Fruit fly (Drosophila melanogaster) whole organism, embryonic: ENCODE data around the gene Actn.
A peak's percentile ranks its signal among the peaks of the same experiment; 100 is the strongest.

Experiments
- Adf1 ChIP-seq: fragments of 200-800 bp; sonication (Bioruptor generic); IDR thresholded peaks from 2 replicates; pipeline ENCODE4 v1.3.6; 2022; ENCODE audit warnings: missing biosample characterization, missing genetic modification characterization
- Atf-2 ChIP-seq: fragments of 200-800 bp; sonication (Bioruptor generic); optimal IDR thresholded peaks from 2 replicates; lab custom pipeline; 2016; ENCODE audit warnings: missing biosample characterization, missing genetic modification characterization
- Awh ChIP-seq: fragments of 200-800 bp; sonication (Bioruptor generic); IDR thresholded peaks from 2 replicates; pipeline ENCODE4, ENCODE4 v1.3.6; 2022; ENCODE audit warnings: missing biosample characterization, missing genetic modification characterization
- BtbVII ChIP-seq: fragments of 200-800 bp; sonication (Bioruptor generic); optimal IDR thresholded peaks from 3 replicates; lab custom pipeline; 2017; ENCODE audit warnings: missing biosample characterization, mild to moderate bottlenecking, missing genetic modification characterization
- Bteb2 ChIP-seq: fragments of 200-800 bp; sonication (Bioruptor generic); optimal IDR thresholded peaks from 2 replicates; lab custom pipeline; 2016; ENCODE audit warnings: missing biosample characterization, missing genetic modification characterization
- CG10959 ChIP-seq: fragments of 200-800 bp; sonication (Bioruptor generic); IDR thresholded peaks from 2 replicates; pipeline ENCODE4 v1.3.6; 2022; ENCODE audit warnings: missing biosample characterization, missing genetic modification characterization
- CG11247 ChIP-seq: fragments of 200-800 bp; sonication (Bioruptor generic); IDR thresholded peaks from 2 replicates; pipeline ENCODE4 v1.3.6; 2022; ENCODE audit warnings: missing biosample characterization, missing genetic modification characterization
- CG1233 ChIP-seq: fragments of 200-800 bp; sonication (Bioruptor generic); optimal IDR thresholded peaks from 4 replicates; lab custom pipeline; 2018; ENCODE audit warnings: missing biosample characterization, mild to moderate bottlenecking, missing genetic modification characterization
- CG12744 ChIP-seq: fragments of 200-800 bp; sonication (Bioruptor generic); optimal IDR thresholded peaks from 2 replicates; lab custom pipeline; 2016; ENCODE audit warnings: missing biosample characterization, missing genetic modification characterization
- CG12942 ChIP-seq: fragments of 200-800 bp; sonication (Bioruptor generic); optimal IDR thresholded peaks from 3 replicates; lab custom pipeline; 2016; ENCODE audit warnings: missing biosample characterization, missing genetic modification characterization
- CG13894 ChIP-seq: fragments of 200-800 bp; sonication (Bioruptor generic); optimal IDR thresholded peaks from 3 replicates; lab custom pipeline; 2018; ENCODE audit warnings: missing biosample characterization, mild to moderate bottlenecking, missing genetic modification characterization, moderate library complexity
- CG15073 ChIP-seq: fragments of 200-800 bp; sonication (Bioruptor generic); optimal IDR thresholded peaks from 2 replicates; lab custom pipeline; 2016; ENCODE audit warnings: missing biosample characterization, missing genetic modification characterization
- CG16813 ChIP-seq: fragments of 200-800 bp; sonication (Bioruptor generic); IDR thresholded peaks from 3 replicates; pipeline ENCODE4 v1.3.6; 2022; ENCODE audit warnings: missing biosample characterization, missing genetic modification characterization; ENCODE audit not compliant: partially characterized antibody
- CG17612 ChIP-seq: fragments of 200-800 bp; sonication (Bioruptor generic); IDR thresholded peaks from 2 replicates; pipeline ENCODE4 v1.3.6; 2022; ENCODE audit warnings: missing biosample characterization, missing genetic modification characterization
- CG17802 ChIP-seq: fragments of 200-800 bp; sonication (Bioruptor generic); optimal IDR thresholded peaks from 2 replicates; lab custom pipeline; 2018; ENCODE audit warnings: missing biosample characterization, mild to moderate bottlenecking, missing genetic modification characterization, moderate library complexity
- CG34224 ChIP-seq: fragments of 200-800 bp; sonication (Bioruptor generic); IDR thresholded peaks from 3 replicates; pipeline ENCODE4 v1.3.6; 2022; ENCODE audit warnings: missing biosample characterization, missing genetic modification characterization; ENCODE audit not compliant: partially characterized antibody
- CG4360 ChIP-seq: fragments of 200-800 bp; sonication (Bioruptor generic); IDR thresholded peaks from 2 replicates; pipeline ENCODE4 v1.3.6; 2022; ENCODE audit warnings: missing biosample characterization, missing genetic modification characterization
- CG7271 ChIP-seq: fragments of 200-800 bp; sonication (Bioruptor generic); optimal IDR thresholded peaks from 2 replicates; lab custom pipeline; 2018; ENCODE audit warnings: missing biosample characterization, mild to moderate bottlenecking, missing genetic modification characterization, moderate library complexity
- D ChIP-seq, 2 experiments: fragments of 200-800 bp in 1 of 2; fragments of >200 bp in 1 of 2; sonication (Bioruptor generic) in 1 of 2; optimal IDR thresholded peaks; 2 replicates in 1 of 2; 3 replicates in 1 of 2; lab custom pipeline; 2017; ENCODE audit warnings: mild to moderate bottlenecking in 1 of 2, missing biosample characterization in 1 of 2, missing genetic modification characterization in 1 of 2, missing genetic modification reagents in 1 of 2
- Dip2 ChIP-seq: fragments of 200-800 bp; sonication (Bioruptor generic); IDR thresholded peaks from 2 replicates; pipeline ENCODE4 v1.3.6; 2022; ENCODE audit warnings: missing biosample characterization, missing genetic modification characterization
- Hey ChIP-seq: fragments of 200-800 bp; sonication (Bioruptor generic); optimal IDR thresholded peaks from 3 replicates; lab custom pipeline; 2018; ENCODE audit warnings: missing biosample characterization, mild to moderate bottlenecking, missing genetic modification characterization
- Lim3 ChIP-seq: fragments of 200-800 bp; sonication (Bioruptor generic); IDR thresholded peaks from 2 replicates; pipeline ENCODE4 v1.3.6; 2022; ENCODE audit warnings: missing biosample characterization, missing genetic modification characterization
- MBD-R2 ChIP-seq: fragments of 200-800 bp; sonication (Bioruptor generic); IDR thresholded peaks from 2 replicates; pipeline ENCODE4 v1.3.6; 2022; ENCODE audit warnings: missing biosample characterization, missing genetic modification characterization
- Max ChIP-seq: fragments of 200-800 bp; sonication (Bioruptor generic); optimal IDR thresholded peaks from 2 replicates; lab custom pipeline; 2016; ENCODE audit warnings: missing biosample characterization, mild to moderate bottlenecking, missing genetic modification characterization
- NFAT ChIP-seq: fragments of 200-800 bp; sonication (Bioruptor generic); IDR thresholded peaks from 2 replicates; pipeline ENCODE4 v1.3.6; 2022; ENCODE audit warnings: missing biosample characterization, missing genetic modification characterization
- Rfx ChIP-seq: fragments of 200-800 bp; sonication (Bioruptor generic); IDR thresholded peaks from 2 replicates; pipeline ENCODE4 v1.3.6; 2022; ENCODE audit warnings: missing biosample characterization, missing genetic modification characterization
- Ssrp ChIP-seq: fragments of 200-800 bp; sonication (Bioruptor generic); optimal IDR thresholded peaks from 2 replicates; lab custom pipeline; 2018; ENCODE audit warnings: missing biosample characterization, mild to moderate bottlenecking, missing genetic modification characterization, moderate library complexity
- ab ChIP-seq: fragments of 200-800 bp; sonication (Bioruptor generic); optimal IDR thresholded peaks from 2 replicates; lab custom pipeline; 2016; ENCODE audit warnings: missing biosample characterization, missing genetic modification characterization
- abd-A ChIP-seq: fragments of 200-800 bp; sonication (Bioruptor generic); optimal IDR thresholded peaks from 3 replicates; lab custom pipeline; 2019; ENCODE audit warnings: missing biosample characterization, mild to moderate bottlenecking, missing genetic modification characterization, moderate library complexity
- ara ChIP-seq: fragments of 200-800 bp; sonication (Bioruptor generic); IDR thresholded peaks from 2 replicates; pipeline ENCODE4 v1.3.6; 2022; ENCODE audit warnings: missing biosample characterization, missing genetic modification characterization
- bcd ChIP-seq: fragments of 200-800 bp; sonication (Bioruptor generic); optimal IDR thresholded peaks from 2 replicates; lab custom pipeline; 2017; ENCODE audit warnings: missing biosample characterization, mild to moderate bottlenecking, missing genetic modification characterization
- bsh ChIP-seq, 2 experiments: fragments of 200-800 bp; sonication (Bioruptor generic); optimal IDR thresholded peaks; 2 replicates each; lab custom pipeline; 2017 to 2018; ENCODE audit warnings: mild to moderate bottlenecking in 2 of 2, missing biosample characterization in 2 of 2, missing genetic modification characterization in 2 of 2, moderate library complexity in 1 of 2
- dm ChIP-seq: fragments of 200-800 bp; sonication (Bioruptor generic); optimal IDR thresholded peaks from 3 replicates; lab custom pipeline; 2016; ENCODE audit warnings: missing biosample characterization, missing genetic modification characterization
- en ChIP-seq: fragments of 200-800 bp; sonication (Bioruptor generic); optimal IDR thresholded peaks from 2 replicates; lab custom pipeline; 2016; ENCODE audit warnings: missing biosample characterization, missing genetic modification characterization
- ftz-f1 ChIP-seq: fragments of 200-800 bp; sonication (Bioruptor generic); optimal IDR thresholded peaks from 2 replicates; lab custom pipeline; 2016; ENCODE audit warnings: missing biosample characterization, missing genetic modification characterization
- gsb-n ChIP-seq: fragments of 200-800 bp; sonication (Bioruptor generic); optimal IDR thresholded peaks from 3 replicates; lab custom pipeline; 2018; ENCODE audit warnings: missing biosample characterization, mild to moderate bottlenecking, missing genetic modification characterization
- ham ChIP-seq: fragments of 200-800 bp; sonication (Bioruptor generic); IDR thresholded peaks from 2 replicates; pipeline ENCODE4 v1.3.6; 2022; ENCODE audit warnings: missing biosample characterization, missing genetic modification characterization
- luna ChIP-seq: fragments of 200-800 bp; sonication (Bioruptor generic); optimal IDR thresholded peaks from 2 replicates; lab custom pipeline; 2016; ENCODE audit warnings: missing biosample characterization, missing genetic modification characterization
- oc ChIP-seq: fragments of 200-800 bp; sonication (Bioruptor generic); optimal IDR thresholded peaks from 2 replicates; lab custom pipeline; 2018; ENCODE audit warnings: missing biosample characterization, mild to moderate bottlenecking, missing genetic modification characterization, moderate library complexity
- odd ChIP-seq: fragments of 200-800 bp; sonication (Bioruptor generic); optimal IDR thresholded peaks from 2 replicates; lab custom pipeline; 2017; ENCODE audit warnings: missing biosample characterization, mild to moderate bottlenecking, missing genetic modification characterization
- phol ChIP-seq: fragments of 200-800 bp; sonication (Bioruptor generic); optimal IDR thresholded peaks from 3 replicates; lab custom pipeline; 2018; ENCODE audit warnings: missing biosample characterization, mild to moderate bottlenecking, missing genetic modification characterization, moderate library complexity
- prd ChIP-seq, 3 experiments: fragments of >200 bp in 2 of 3; fragments of 200-800 bp in 1 of 3; sonication (Bioruptor generic) in 1 of 3; optimal IDR thresholded peaks in 2 of 3; IDR thresholded peaks in 1 of 3; 2 replicates in 2 of 3; 3 replicates in 1 of 3; pipeline versions ENCODE4 v1.3.6 to Lab custom; 2017 to 2022; ENCODE audit warnings: missing biosample characterization in 1 of 3, missing genetic modification characterization in 1 of 3
- pros ChIP-seq: fragments of 200-800 bp; sonication (Bioruptor generic); optimal IDR thresholded peaks from 3 replicates; lab custom pipeline; 2019; ENCODE audit warnings: missing biosample characterization, mild to moderate bottlenecking, missing genetic modification characterization, moderate library complexity
- ranshi ChIP-seq: fragments of 200-800 bp; sonication (Bioruptor generic); IDR thresholded peaks from 2 replicates; pipeline ENCODE4 v1.3.6; 2022; ENCODE audit warnings: missing biosample characterization, missing genetic modification characterization
- slou ChIP-seq: fragments of 200-800 bp; sonication (Bioruptor generic); optimal IDR thresholded peaks from 3 replicates; lab custom pipeline; 2016; ENCODE audit warnings: missing biosample characterization, missing genetic modification characterization
- sr ChIP-seq: fragments of 200-800 bp; sonication (Bioruptor generic); IDR thresholded peaks from 3 replicates; pipeline ENCODE4 v1.3.6; 2022; ENCODE audit warnings: missing biosample characterization, missing genetic modification characterization
- usp ChIP-seq: fragments of >200 bp; optimal IDR thresholded peaks from 2 replicates; lab custom pipeline; 2017; ENCODE audit warnings: missing biosample characterization, missing genetic modification characterization

Actn gene

dm6 chrX:2071878-2072817 is 30.0 kb upstream of the Actn start, which contains the start of gene Rtca (continued):
- peak; percentile 19 for TF ChIP-seq en (GFP tag; lab: Kevin White, UChicago)
- TF ChIP-seq CG13894 = peak; percentile 55
- TF ChIP-seq Lim3 (GFP tag; lab: Robert Waterston, UW) = no peak
- TF ChIP-seq odd = peak; percentile 54
- peak; percentile 32 for TF ChIP-seq CG12942
- TF ChIP-seq pros (GFP tag; lab: Kevin White, UChicago) = peak; percentile 31
- peak; percentile 66 to 75 for TF ChIP-seq bsh (GFP tag; optimal IDR thresholded peaks at IDR 0.05; lab: Kevin White, UChicago)
- TF ChIP-seq CG12744 (GFP tag; lab: Kevin White, UChicago) = peak; percentile 37
- TF ChIP-seq ranshi (GFP tag; lab: Robert Waterston, UW) = peak; percentile 60
- peak; percentile 72 for TF ChIP-seq bcd (GFP tag; lab: Kevin White, UChicago)
- no peak for TF ChIP-seq Awh
- peak; percentile 51 for TF ChIP-seq CG1233 (GFP tag; lab: Kevin White, UChicago)
- no peak for TF ChIP-seq dm (GFP tag; lab: Kevin White, UChicago)
- 0 out of 2 replicates have a peak, but pooled peaks have one; percentile 21 for TF ChIP-seq CG4360 (GFP tag; lab: Robert Waterston, UW)
- TF ChIP-seq CG15073 (GFP tag; lab: Kevin White, UChicago) = no peak
- peak; percentile 47 for TF ChIP-seq Ssrp (tag; lab: Kevin White, UChicago)
- TF ChIP-seq usp (GFP tag; lab: Kevin White, UChicago) = no peak
- no peak for TF ChIP-seq oc
- TF ChIP-seq ab (GFP tag; lab: Kevin White, UChicago) = no peak
- peak; percentile 43; the same call in 1 of the 2 replicates for TF ChIP-seq MBD-R2
- no peak for TF ChIP-seq CG16813 (GFP tag; lab: Robert Waterston, UW)
- peak; percentile 73 for TF ChIP-seq Rfx (GFP tag; lab: Robert Waterston, UW)
- TF ChIP-seq phol (tag; lab: Kevin White, UChicago) = peak; percentile 66
- TF ChIP-seq abd-A = peak; percentile 6
- no peak for TF ChIP-seq CG17802
- peak; percentile 62; the same call in 1 of the 2 replicates for TF ChIP-seq CG11247 (GFP tag; lab: Robert Waterston, UW)
- no peak for TF ChIP-seq D (optimal IDR thresholded peaks at IDR 0.05; lab: Kevin White, UChicago)
- TF ChIP-seq D (GFP tag; optimal IDR thresholded peaks at IDR 0.05; lab: Kevin White, UChicago) = peak; percentile 60
- TF ChIP-seq BtbVII (GFP tag; lab: Kevin White, UChicago) = peak; percentile 72
- TF ChIP-seq CG17612 (GFP tag; lab: Robert Waterston, UW) = no peak
- TF ChIP-seq NFAT (GFP tag; lab: Robert Waterston, UW) = no peak
- TF ChIP-seq Max = peak; percentile 58
- no peak for TF ChIP-seq CG7271 (tag; lab: Kevin White, UChicago)
- TF ChIP-seq gsb-n (tag; lab: Kevin White, UChicago) = no peak
- peak; percentile 60; the same call in 1 of the 2 replicates for TF ChIP-seq Adf1
- TF ChIP-seq ham (GFP tag; lab: Robert Waterston, UW) = no peak
- no peak for TF ChIP-seq sr
- TF ChIP-seq prd (optimal IDR thresholded peaks at IDR 0.05; lab: Kevin White, UChicago) = no peak
- TF ChIP-seq prd (GFP tag; IDR thresholded peaks at IDR 0.05; lab: Robert Waterston, UW) = peak; percentile 74
- TF ChIP-seq Atf-2 (GFP tag; lab: Kevin White, UChicago) = peak; percentile 48
- peak; percentile 42; the same call in 1 of the 2 replicates for TF ChIP-seq CG10959 (GFP tag; lab: Robert Waterston, UW)
- peak; percentile 52 for TF ChIP-seq Bteb2 (GFP tag; lab: Kevin White, UChicago)
- TF ChIP-seq slou (GFP tag; lab: Kevin White, UChicago) = no peak
- 0 out of 3 replicates have a peak, but pooled peaks have one; percentile 16 for TF ChIP-seq CG34224 (GFP tag; lab: Robert Waterston, UW)
- peak; percentile 69 for TF ChIP-seq ftz-f1 (GFP tag; lab: Kevin White, UChicago)
- no peak for TF ChIP-seq Hey
- no peak for TF ChIP-seq luna (GFP tag; lab: Kevin White, UChicago)
- TF ChIP-seq Dip2 = no peak
- 0 out of 2 replicates have a peak, but pooled peaks have one; percentile 15 for TF ChIP-seq ara (GFP tag; lab: Robert Waterston, UW)
